Fruit fly (Drosophila melanogaster): Measurements from ENCODE around the gene CG13390.

DNA sequence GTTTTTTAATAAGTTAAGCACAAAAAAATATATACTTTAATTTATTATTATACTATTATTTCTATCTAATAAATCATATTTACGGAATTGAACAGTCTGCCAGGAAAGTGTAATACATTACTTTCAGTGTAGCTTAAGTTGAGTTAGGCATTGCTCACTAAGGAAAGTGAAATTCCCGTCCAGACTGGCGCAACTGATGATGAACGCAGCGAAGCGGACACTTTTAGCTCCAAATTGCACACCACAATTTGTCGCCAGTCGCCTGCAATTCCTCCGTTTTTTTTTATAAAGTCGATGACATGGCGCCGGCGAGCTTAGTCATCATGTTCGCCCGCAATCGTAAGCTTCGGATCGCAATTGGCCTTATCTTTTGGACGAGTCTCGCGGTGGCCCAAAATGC is 22.1 kb upstream of the CG13390 start, which contains the start of gene CG13386:
- TF ChIP-seq CTCF (optimal IDR thresholded peaks at IDR 0.05): no peak
- TF ChIP-seq CG8478 (optimal IDR thresholded peaks at IDR 0.05): no peak

Data from S2 (cell line).